Worm (Caenorhabditis elegans): ENCODE measurements around the gene clc-2.

ce11 chrX:7390270-7390669 is 41.0 kb upstream of the clc-2 start, which contains the start of gene C10A4.6:
- TF ChIP-seq C04F5.9 (tag; optimal IDR thresholded peaks at IDR 0.05) (no peak), unc-130 (tag; optimal IDR thresholded peaks at IDR 0.05) (no peak), hpl-2 (GFP tag; optimal IDR thresholded peaks at IDR 0.05) (no peak), nhr-77 (tag; optimal IDR thresholded peaks at IDR 0.05) (no peak)

Data from whole organism, L1 larva.